Worm (Caenorhabditis elegans): Measurements from ENCODE around the gene srh-299.

ce11 chrV:15865839-15866238 is 2.7 kb downstream of the srh-299 start, which contains the start of gene srh-293:
- no peak for TF ChIP-seq lin-32 (GFP tag; optimal IDR thresholded peaks at IDR 0.05)
- no peak for TF ChIP-seq pha-4 (tag; optimal IDR thresholded peaks at IDR 0.05)
